Worm (Caenorhabditis elegans) whole organism, L4 larva: Measurements from ENCODE around the gene Y49F6B.8.

Source experiments
- F49E8.2 ChIP-seq: sonication (generic microtip); optimal IDR thresholded peaks from 2 replicates; lab custom pipeline; 2016; ENCODE audit warnings: missing compliant biosample characterization, mild to moderate bottlenecking, missing genetic modification characterization, borderline replicate concordance
- ceh-44 ChIP-seq: fragments of 200-800 bp; sonication (Bioruptor generic); IDR thresholded peaks from 2 replicates; pipeline ENCODE4 v1.3.6; 2022; ENCODE audit warnings: missing genetic modification reagents, missing genetic modification characterization, missing compliant biosample characterization
- ctbp-1 ChIP-seq: fragments of 200-800 bp; sonication (Bioruptor generic); IDR thresholded peaks from 2 replicates; pipeline ENCODE4 v1.3.6; 2022; ENCODE audit warnings: missing genetic modification reagents, missing genetic modification characterization, missing compliant biosample characterization
- dmd-8 ChIP-seq: fragments of 200-800 bp; sonication (Bioruptor generic); IDR thresholded peaks from 2 replicates; pipeline ENCODE4 v1.3.6; 2022; ENCODE audit warnings: missing genetic modification characterization, missing compliant biosample characterization
- egl-43 ChIP-seq: fragments of 200-800 bp; sonication (Bioruptor generic); IDR thresholded peaks from 2 replicates; pipeline ENCODE4 v1.3.6; 2022; ENCODE audit warnings: missing genetic modification reagents, missing genetic modification characterization, missing compliant biosample characterization

DNA sequence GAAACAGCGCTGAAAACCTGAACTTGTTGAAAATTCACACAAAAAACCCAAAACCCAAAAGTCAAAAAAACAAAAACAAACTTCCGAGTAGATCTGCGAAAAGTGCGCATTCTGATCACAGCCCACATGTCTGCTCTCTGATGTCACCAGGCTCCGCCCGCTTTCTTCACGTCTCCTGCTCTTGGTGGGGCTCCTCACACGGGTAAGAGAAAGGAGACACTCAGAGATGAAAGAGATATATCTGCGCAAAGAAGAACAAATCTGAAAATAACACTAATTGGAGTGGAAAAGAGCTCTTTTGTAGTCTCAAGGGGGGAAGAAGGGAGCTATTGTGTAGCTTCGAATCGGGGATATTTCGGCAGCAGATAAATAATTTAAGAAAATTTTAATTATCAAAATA lies 46.8 kb upstream of the Y49F6B.8 start, which contains the start of gene ncs-6:
- no peak for TF ChIP-seq ctbp-1 (GFP tag; lab: Robert Waterston, UW)
- TF ChIP-seq egl-43: no peak
- TF ChIP-seq F49E8.2 (tag; lab: Kevin White, UChicago): no peak
- TF ChIP-seq ceh-44: no peak
- no peak for TF ChIP-seq dmd-8 (GFP tag; lab: Robert Waterston, UW)
